Fruit fly (Drosophila melanogaster): ENCODE measurements around the gene CG9427.

CG9427 gene

DNA sequence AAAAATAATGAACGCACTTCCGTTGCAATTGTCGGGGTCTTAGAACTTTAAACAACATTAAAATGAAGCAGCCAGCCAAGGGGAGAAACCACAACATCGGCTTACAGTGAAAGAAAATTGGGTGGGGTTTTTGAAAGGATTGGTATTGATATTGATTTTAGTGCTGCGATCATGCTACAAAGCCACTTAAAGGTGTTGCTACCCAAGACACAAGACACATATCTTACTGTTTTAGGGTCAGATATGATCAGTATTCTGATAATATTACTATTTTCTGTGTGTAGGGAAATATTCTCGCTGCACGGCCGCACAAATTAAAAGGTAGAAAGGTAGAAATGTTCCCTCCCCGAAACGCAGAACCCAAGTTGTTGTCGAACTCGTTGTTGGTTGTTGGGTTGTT is 21.6 kb downstream of the CG9427 start (continued):
- no peak for TF ChIP-seq Dbx (GFP tag; IDR thresholded peaks at IDR 0.05)

DNA sequence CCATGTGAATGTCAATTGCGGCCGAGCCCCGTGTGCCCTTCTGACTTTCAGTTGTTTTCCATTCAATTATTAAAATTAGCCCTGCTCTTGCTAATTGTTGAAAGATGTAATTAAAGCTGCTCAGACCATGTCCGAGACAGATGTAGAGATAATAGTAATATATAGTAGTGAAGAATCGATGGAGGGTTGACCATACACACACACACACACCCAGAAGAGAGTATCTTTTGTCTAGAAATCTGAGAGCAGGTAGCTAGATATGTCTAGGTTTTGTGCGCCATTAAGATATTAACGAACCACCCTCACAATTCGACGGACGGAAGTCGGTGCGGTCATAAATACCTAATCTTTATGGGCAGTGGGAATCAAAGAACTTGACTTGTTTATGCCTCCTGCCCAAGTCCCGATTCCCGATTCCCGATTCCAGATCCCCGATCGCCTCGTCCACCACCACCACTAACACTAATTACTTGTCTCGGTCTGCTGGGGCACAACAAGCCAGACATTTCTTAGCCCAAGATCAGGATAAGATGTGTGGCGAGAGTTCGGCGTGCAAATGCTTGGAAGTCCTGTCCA is 22.2 kb downstream of the CG9427 start:
- TF ChIP-seq grn (GFP tag; optimal IDR thresholded peaks at IDR 0.05), result peak; percentile 49
- TF ChIP-seq HmgD (GFP tag; optimal IDR thresholded peaks at IDR 0.05), result no peak
- no peak for TF ChIP-seq fu2 (GFP tag; optimal IDR thresholded peaks at IDR 0.05)
- TF ChIP-seq CG11723 (GFP tag; optimal IDR thresholded peaks at IDR 0.05), result no peak
- TF ChIP-seq row (GFP tag; IDR thresholded peaks at IDR 0.05), result no peak
- TF ChIP-seq chinmo (GFP tag; IDR thresholded peaks at IDR 0.05; ENCODE audit: partially characterized antibody), result 0 out of 4 replicates have a peak, but pooled peaks have one; percentile 21
- TF ChIP-seq pnt (GFP tag; optimal IDR thresholded peaks at IDR 0.05), result no peak
- no peak for TF ChIP-seq YL-1 (GFP tag; optimal IDR thresholded peaks at IDR 0.05)
- no peak for TF ChIP-seq CG9609 (GFP tag; optimal IDR thresholded peaks at IDR 0.05)
- peak; percentile 46 for TF ChIP-seq pros (GFP tag; optimal IDR thresholded peaks at IDR 0.05)
- TF ChIP-seq tll (GFP tag; optimal IDR thresholded peaks at IDR 0.05), result peak in 1 of 2 experiments; percentile 90
- TF ChIP-seq CG33213 (GFP tag; optimal IDR thresholded peaks at IDR 0.05), result no peak
- peak; percentile 15; the same call in 1 of the 3 replicates for TF ChIP-seq ci (GFP tag; IDR thresholded peaks at IDR 0.05)
- TF ChIP-seq CG12104 (GFP tag; optimal IDR thresholded peaks at IDR 0.05), result no peak
- TF ChIP-seq CG4854 (GFP tag; optimal IDR thresholded peaks at IDR 0.05), result no peak
- peak; percentile 87 for TF ChIP-seq cad (GFP tag; optimal IDR thresholded peaks at IDR 0.05)
- TF ChIP-seq cg (GFP tag; optimal IDR thresholded peaks at IDR 0.05), result peak; percentile 10
- no peak for TF ChIP-seq lilli (GFP tag; optimal IDR thresholded peaks at IDR 0.05)
- TF ChIP-seq CG15479 (GFP tag; optimal IDR thresholded peaks at IDR 0.05), result peak; percentile 67
- TF ChIP-seq zen (tag; optimal IDR thresholded peaks at IDR 0.05), result peak; percentile 82
- peak; percentile 77 for TF ChIP-seq hth (optimal IDR thresholded peaks at IDR 0.05)
- no peak for TF ChIP-seq Hr3 (GFP tag; optimal IDR thresholded peaks at IDR 0.05)
- peak; percentile 22 for TF ChIP-seq kni (GFP tag; optimal IDR thresholded peaks at IDR 0.05)
- TF ChIP-seq HLH54F (GFP tag; optimal IDR thresholded peaks at IDR 0.05), result no peak
- no peak for TF ChIP-seq Sin3A (optimal IDR thresholded peaks at IDR 0.05)
- TF ChIP-seq Ets65A (GFP tag), result peak; percentile 56

dm6 chr3R:9603022-9603942 is 23.4 kb downstream of the CG9427 start:
- TF ChIP-seq kni (GFP tag; optimal IDR thresholded peaks at IDR 0.05) (peak; percentile 93), sc (optimal IDR thresholded peaks at IDR 0.05) (no peak), sc (GFP tag; optimal IDR thresholded peaks at IDR 0.05) (no peak), chinmo (GFP tag; IDR thresholded peaks at IDR 0.05; ENCODE audit: partially characterized antibody) (peak; percentile 75; the same call in 1 of the 4 replicates), Blimp-1 (GFP tag; optimal IDR thresholded peaks at IDR 0.05) (no peak), CG17612 (GFP tag; IDR thresholded peaks at IDR 0.05) (no peak), sens (GFP tag) (peak; percentile 64), Opbp (GFP tag; IDR thresholded peaks at IDR 0.05; ENCODE audit: partially characterized antibody) (no peak), phol (tag; optimal IDR thresholded peaks at IDR 0.05) (no peak), NC2β (GFP tag; optimal IDR thresholded peaks at IDR 0.05) (no peak), chif (GFP tag; optimal IDR thresholded peaks at IDR 0.05) (no peak), Xbp1 (GFP tag; optimal IDR thresholded peaks at IDR 0.05) (no peak), CG2129 (GFP tag; IDR thresholded peaks at IDR 0.05; ENCODE audit: partially characterized antibody) (no peak), B-H2 (GFP tag; optimal IDR thresholded peaks at IDR 0.05) (no peak), Chrac-16 (GFP tag; optimal IDR thresholded peaks at IDR 0.05) (no peak), CG1603 (tag; optimal IDR thresholded peaks at IDR 0.05) (peak; percentile 33), CG4730 (GFP tag; IDR thresholded peaks at IDR 0.05) (peak; percentile 25; the same call in 1 of the 2 replicates), her (GFP tag; optimal IDR thresholded peaks at IDR 0.05) (no peak), sqz (GFP tag; optimal IDR thresholded peaks at IDR 0.05) (peak; percentile 88), ro (GFP tag; IDR thresholded peaks at IDR 0.05) (no peak), peb (GFP tag; IDR thresholded peaks at IDR 0.05) (no peak), CG10321 (GFP tag; IDR thresholded peaks at IDR 0.05) (no peak), oc (tag; optimal IDR thresholded peaks at IDR 0.05) (peak; percentile 55)

Measured in whole organism, embryonic.